Worm (Caenorhabditis elegans) whole organism, young adult: ENCODE results near the gene Y39B6A.29.

Experiments
- F57C9.4 ChIP-seq: sonication (generic microtip); optimal IDR thresholded peaks from 2 replicates; lab custom pipeline; 2017; ENCODE audit warnings: mild to moderate bottlenecking, missing genetic modification characterization, missing compliant biosample characterization
- K12H6.12 ChIP-seq: fragments of 200-800 bp; sonication (Bioruptor generic); optimal IDR thresholded peaks from 2 replicates; lab custom pipeline; 2018; ENCODE audit warnings: mild to moderate bottlenecking, missing genetic modification characterization, missing compliant biosample characterization
- Y56A3A.18 ChIP-seq: fragments of 200-800 bp; sonication (Bioruptor generic); IDR thresholded peaks from 2 replicates; pipeline ENCODE4 v1.3.6; 2022; ENCODE audit warnings: missing genetic modification reagents, missing genetic modification characterization, missing compliant biosample characterization
- ama-1 ChIP-seq, 3 experiments: fragments of 150-350 bp in 1 of 3; sonication (generic microtip) in 2 of 3; optimal IDR thresholded peaks; 2 replicates each; lab custom pipeline; 2014 to 2018; ENCODE audit warnings: missing biosample characterization in 2 of 3, missing genetic modification characterization in 2 of 3, missing genetic modification reagents in 2 of 3
- atf-7 ChIP-seq: sonication (generic microtip); optimal IDR thresholded peaks from 2 replicates; lab custom pipeline; 2017; ENCODE audit warnings: mild to moderate bottlenecking, missing genetic modification characterization, missing compliant biosample characterization
- ceh-100 ChIP-seq: fragments of 200-800 bp; sonication (Bioruptor generic); IDR thresholded peaks from 2 replicates; pipeline ENCODE4 v1.3.6; 2022; ENCODE audit warnings: missing genetic modification reagents, missing genetic modification characterization, missing compliant biosample characterization
- dpl-1 ChIP-seq: fragments of 150-350 bp; optimal IDR thresholded peaks from 2 replicates; lab custom pipeline; 2014; ENCODE audit warnings: missing biosample characterization, missing genetic modification reagents, missing genetic modification characterization
- egrh-3 ChIP-seq: fragments of 200-800 bp; sonication (Bioruptor generic); IDR thresholded peaks from 2 replicates; pipeline ENCODE4 v1.3.6; 2022; ENCODE audit warnings: missing genetic modification reagents, missing genetic modification characterization, missing compliant biosample characterization
- gei-17 ChIP-seq: fragments of 200-800 bp; sonication (Bioruptor generic); optimal IDR thresholded peaks from 2 replicates; lab custom pipeline; 2018; ENCODE audit warnings: mild to moderate bottlenecking, missing genetic modification characterization, missing compliant biosample characterization
- madf-3 ChIP-seq: fragments of 200-800 bp; sonication (Bioruptor generic); IDR thresholded peaks from 2 replicates; pipeline ENCODE4 v1.3.6; 2022; ENCODE audit warnings: missing genetic modification reagents, missing genetic modification characterization, missing compliant biosample characterization
- nfya-1 ChIP-seq: sonication (generic microtip); optimal IDR thresholded peaks from 2 replicates; lab custom pipeline; 2017; ENCODE audit warnings: antibody characterized with exemption, missing compliant biosample characterization, missing genetic modification characterization, borderline replicate concordance; ENCODE audit not compliant: insufficient read depth
- nhr-90 ChIP-seq: sonication (generic microtip); optimal IDR thresholded peaks from 2 replicates; lab custom pipeline; 2016; ENCODE audit warnings: missing genotype, mild to moderate bottlenecking, missing genetic modification characterization, missing compliant biosample characterization
- snpc-1.3 ChIP-seq: sonication (generic microtip); optimal IDR thresholded peaks from 2 replicates; lab custom pipeline; 2017; ENCODE audit warnings: missing genetic modification characterization, mild to moderate bottlenecking, missing compliant biosample characterization, antibody characterized with exemption, moderate library complexity, missing genotype, missing genetic modification reagents; ENCODE audit not compliant: insufficient read depth
- tbx-9 ChIP-seq: sonication (generic microtip); optimal IDR thresholded peaks from 2 replicates; lab custom pipeline; 2016; ENCODE audit warnings: borderline replicate concordance, missing genetic modification characterization, inconsistent platforms, missing compliant biosample characterization
- ztf-22 ChIP-seq: fragments of 200-800 bp; sonication (Bioruptor generic); optimal IDR thresholded peaks from 2 replicates; lab custom pipeline; 2018; ENCODE audit warnings: mild to moderate bottlenecking, missing genetic modification characterization, moderate library complexity, missing compliant biosample characterization

Gene Y39B6A.29

ce11 chrV:18976539-18976938 lies 48.0 kb downstream of the Y39B6A.29 start:
- TF ChIP-seq Y56A3A.18 (GFP tag; lab: Robert Waterston, UW) (no peak), ama-1 (optimal IDR thresholded peaks at IDR 0.05; lab: Kevin White, UChicago) (no peak), ama-1 (GFP tag; optimal IDR thresholded peaks at IDR 0.05; lab: Kevin White, UChicago) (no peak), ztf-22 (no peak), gei-17 (GFP tag; lab: Kevin White, UChicago) (no peak), tbx-9 (tag; lab: Kevin White, UChicago) (no peak), K12H6.12 (tag; lab: Kevin White, UChicago) (no peak), atf-7 (tag; lab: Kevin White, UChicago) (no peak), nhr-90 (tag; lab: Kevin White, UChicago) (no peak), madf-3 (GFP tag; lab: Robert Waterston, UW) (no peak), nfya-1 (tag; lab: Kevin White, UChicago) (no peak), egrh-3 (GFP tag; lab: Robert Waterston, UW) (no peak), ceh-100 (GFP tag; lab: Robert Waterston, UW) (no peak), F57C9.4 (tag; lab: Kevin White, UChicago) (no peak), snpc-1.3 (tag; lab: Kevin White, UChicago) (no peak), dpl-1 (GFP tag; lab: Kevin White, UChicago) (no peak)
